Worm (Caenorhabditis elegans) whole organism, L1 larva: Measurements from ENCODE around the gene T05C12.1.

Experiments used
- C16A3.4 ChIP-seq: fragments of 150-350 bp; optimal IDR thresholded peaks from 2 replicates; lab custom pipeline; 2014; ENCODE audit warnings: missing biosample characterization, missing genetic modification characterization
- C34B4.2 ChIP-seq: sonication (generic microtip); optimal IDR thresholded peaks from 2 replicates; lab custom pipeline; 2017; ENCODE audit warnings: mild to moderate bottlenecking, missing genetic modification characterization, missing compliant biosample characterization
- Y116A8C.19 ChIP-seq: sonication (generic microtip); optimal IDR thresholded peaks from 2 replicates; lab custom pipeline; 2016; ENCODE audit warnings: missing compliant biosample characterization, missing genetic modification characterization, borderline replicate concordance
- aha-1 ChIP-seq: fragments of 150-350 bp; optimal IDR thresholded peaks from 2 replicates; lab custom pipeline; 2014; ENCODE audit warnings: missing biosample characterization, missing genetic modification characterization
- alr-1 ChIP-seq: fragments of 200-800 bp; sonication (Bioruptor generic); optimal IDR thresholded peaks from 2 replicates; lab custom pipeline; 2018; ENCODE audit warnings: borderline replicate concordance, mild to moderate bottlenecking, missing genetic modification characterization, missing compliant biosample characterization
- aly-2 ChIP-seq: fragments of 150-350 bp; optimal IDR thresholded peaks from 2 replicates; lab custom pipeline; 2014; ENCODE audit warnings: missing biosample characterization, missing genetic modification characterization
- ama-1 ChIP-seq: fragments of 150-350 bp; optimal IDR thresholded peaks from 2 replicates; lab custom pipeline; 2014
- blmp-1 ChIP-seq: fragments of 150-350 bp; optimal IDR thresholded peaks from 2 replicates; lab custom pipeline; 2014; ENCODE audit warnings: missing biosample characterization, missing genetic modification characterization
- ceh-63 ChIP-seq: fragments of 200-800 bp; sonication (Bioruptor generic); optimal IDR thresholded peaks from 2 replicates; lab custom pipeline; 2018; ENCODE audit warnings: mild to moderate bottlenecking, missing genetic modification characterization, missing compliant biosample characterization
- dpl-1 ChIP-seq, 3 experiments: fragments of 150-350 bp in 2 of 3; sonication (generic microtip) in 1 of 3; optimal IDR thresholded peaks; 2 replicates each; lab custom pipeline; 2014 to 2017; ENCODE audit warnings: missing biosample characterization in 3 of 3, missing genetic modification characterization in 3 of 3, missing genetic modification reagents in 3 of 3
- dsc-1 ChIP-seq: sonication (generic microtip); optimal IDR thresholded peaks from 2 replicates; lab custom pipeline; 2016; ENCODE audit warnings: mild to moderate bottlenecking, missing genetic modification characterization, missing compliant biosample characterization
- efl-3 ChIP-seq: fragments of 200-800 bp; sonication (Bioruptor generic); optimal IDR thresholded peaks from 2 replicates; lab custom pipeline; 2018; ENCODE audit warnings: mild to moderate bottlenecking, missing genetic modification characterization, missing compliant biosample characterization
- egl-13 ChIP-seq: sonication (generic microtip); optimal IDR thresholded peaks from 2 replicates; lab custom pipeline; 2016; ENCODE audit warnings: missing genotype, missing genetic modification reagents, missing genetic modification characterization, missing compliant biosample characterization
- egl-27 ChIP-seq, 2 experiments: fragments of 150-350 bp in 1 of 2; sonication (generic microtip); optimal IDR thresholded peaks; 3 replicates each; lab custom pipeline; 2017 to 2018; ENCODE audit warnings: missing biosample characterization in 2 of 2, missing genetic modification characterization in 2 of 2, missing genetic modification reagents in 2 of 2
- elt-3 ChIP-seq, 6 experiments: fragments of 150-350 bp in 1 of 6; sonication (generic microtip); optimal IDR thresholded peaks; 2 replicates each; lab custom pipeline; 2017 to 2018; ENCODE audit warnings: missing biosample characterization in 6 of 6, missing genetic modification characterization in 6 of 6, inconsistent platforms in 1 of 6
- ets-5 ChIP-seq: fragments of 200-800 bp; sonication (Bioruptor generic); IDR thresholded peaks from 2 replicates; pipeline ENCODE4 v1.3.6; 2022; ENCODE audit warnings: missing genetic modification characterization, missing compliant biosample characterization
- fkh-10 ChIP-seq: sonication (generic microtip); optimal IDR thresholded peaks from 2 replicates; lab custom pipeline; 2017; ENCODE audit warnings: missing biosample characterization, missing genetic modification reagents, missing genetic modification characterization
- fkh-4 ChIP-seq: sonication (generic microtip); optimal IDR thresholded peaks from 2 replicates; lab custom pipeline; 2016; ENCODE audit warnings: missing compliant biosample characterization, missing genetic modification characterization, borderline replicate concordance
- fkh-8 ChIP-seq: sonication (generic microtip); optimal IDR thresholded peaks from 2 replicates; lab custom pipeline; 2016; ENCODE audit warnings: mild to moderate bottlenecking, missing genetic modification characterization, missing compliant biosample characterization
- fos-1 ChIP-seq: fragments of 150-350 bp; optimal IDR thresholded peaks from 2 replicates; lab custom pipeline; 2014; ENCODE audit warnings: missing biosample characterization, missing genetic modification characterization
- hlh-17 ChIP-seq: fragments of 200-800 bp; sonication (Bioruptor generic); optimal IDR thresholded peaks from 2 replicates; lab custom pipeline; 2018; ENCODE audit warnings: missing genetic modification characterization, mild to moderate bottlenecking, missing compliant biosample characterization, moderate library complexity, borderline replicate concordance
- hlh-4 ChIP-seq: sonication (generic microtip); optimal IDR thresholded peaks from 2 replicates; lab custom pipeline; 2016; ENCODE audit warnings: mild to moderate bottlenecking, missing genetic modification characterization, missing compliant biosample characterization
- hpl-2 ChIP-seq: fragments of 150-350 bp; optimal IDR thresholded peaks from 2 replicates; lab custom pipeline; 2014; ENCODE audit warnings: missing biosample characterization, missing genetic modification reagents, missing genetic modification characterization
- irx-1 ChIP-seq: sonication (generic microtip); optimal IDR thresholded peaks from 2 replicates; lab custom pipeline; 2016; ENCODE audit warnings: missing genetic modification characterization, missing compliant biosample characterization
- isw-1 ChIP-seq: fragments of 200-800 bp; sonication (Bioruptor generic); IDR thresholded peaks from 2 replicates; pipeline ENCODE4 v1.3.6; 2022; ENCODE audit warnings: missing genetic modification characterization, missing compliant biosample characterization
- jun-1 ChIP-seq: fragments of 150-350 bp; optimal IDR thresholded peaks from 2 replicates; lab custom pipeline; 2014; ENCODE audit warnings: missing biosample characterization, missing genetic modification reagents, missing genetic modification characterization
- lin-35 ChIP-seq, 2 experiments: fragments of 150-350 bp; optimal IDR thresholded peaks; 2 replicates each; lab custom pipeline; 2014; ENCODE audit warnings: missing biosample characterization in 2 of 2, missing genetic modification characterization in 2 of 2, missing genetic modification reagents in 2 of 2
- lsy-2 ChIP-seq, 2 experiments: fragments of 150-350 bp; optimal IDR thresholded peaks; 2 replicates each; lab custom pipeline; 2014; ENCODE audit warnings: missing biosample characterization in 2 of 2, missing genetic modification characterization in 2 of 2
- mef-2 ChIP-seq: fragments of 150-350 bp; optimal IDR thresholded peaks from 2 replicates; lab custom pipeline; 2014; ENCODE audit warnings: missing biosample characterization, missing genetic modification characterization
- mep-1 ChIP-seq: fragments of 150-350 bp; optimal IDR thresholded peaks from 2 replicates; lab custom pipeline; 2014; ENCODE audit warnings: missing biosample characterization, missing genetic modification characterization
- nhr-11 ChIP-seq: fragments of 150-350 bp; optimal IDR thresholded peaks from 2 replicates; lab custom pipeline; 2014; ENCODE audit warnings: missing biosample characterization, missing genetic modification characterization
- nhr-12 ChIP-seq: sonication (generic microtip); optimal IDR thresholded peaks from 2 replicates; lab custom pipeline; 2017; ENCODE audit warnings: missing biosample characterization, missing genetic modification characterization
- nhr-19 ChIP-seq: fragments of 200-800 bp; sonication (Bioruptor generic); conservative IDR thresholded peaks from 2 replicates; pipeline ENCODE4 v1.3.6; 2022; ENCODE audit warnings: missing genetic modification characterization, missing compliant biosample characterization
- nhr-20 ChIP-seq: sonication (generic microtip); optimal IDR thresholded peaks from 2 replicates; lab custom pipeline; 2016; ENCODE audit warnings: mild to moderate bottlenecking, missing genetic modification characterization, missing compliant biosample characterization
- nhr-47 ChIP-seq: sonication (generic microtip); optimal IDR thresholded peaks from 2 replicates; lab custom pipeline; 2016; ENCODE audit warnings: mild to moderate bottlenecking, missing genetic modification characterization, moderate library complexity, missing compliant biosample characterization
- nhr-71 ChIP-seq: sonication (generic microtip); optimal IDR thresholded peaks from 2 replicates; lab custom pipeline; 2016; ENCODE audit warnings: mild to moderate bottlenecking, missing genetic modification characterization, moderate library complexity, missing compliant biosample characterization
- nhr-76 ChIP-seq: sonication (generic microtip); optimal IDR thresholded peaks from 2 replicates; lab custom pipeline; 2017; ENCODE audit warnings: missing biosample characterization, missing genetic modification characterization
- nhr-85 ChIP-seq: sonication (generic microtip); peaks from one replicate; lab custom pipeline; 2016; ENCODE audit warnings: missing genetic modification characterization, inconsistent platforms, missing compliant biosample characterization
- pax-3 ChIP-seq: fragments of 200-800 bp; sonication (Bioruptor generic); optimal IDR thresholded peaks from 2 replicates; lab custom pipeline; 2018; ENCODE audit warnings: mild to moderate bottlenecking, missing genetic modification characterization, moderate library complexity, missing compliant biosample characterization
- rnt-1 ChIP-seq: sonication (generic microtip); optimal IDR thresholded peaks from 2 replicates; lab custom pipeline; 2016; ENCODE audit warnings: mild to moderate bottlenecking, missing genetic modification characterization, moderate library complexity, missing compliant biosample characterization
- skn-1 ChIP-seq: fragments of 150-350 bp; optimal IDR thresholded peaks from 2 replicates; lab custom pipeline; 2014; ENCODE audit warnings: missing biosample characterization, missing genetic modification characterization
- snpc-4 ChIP-seq: fragments of 150-350 bp; optimal IDR thresholded peaks from 2 replicates; lab custom pipeline; 2014; ENCODE audit warnings: missing biosample characterization, missing genetic modification characterization
- snu-23 ChIP-seq: sonication (generic microtip); optimal IDR thresholded peaks from 2 replicates; lab custom pipeline; 2016; ENCODE audit warnings: missing genetic modification characterization, missing compliant biosample characterization
- sox-4 ChIP-seq: sonication (generic microtip); optimal IDR thresholded peaks from 2 replicates; lab custom pipeline; 2016; ENCODE audit warnings: missing genetic modification characterization, missing compliant biosample characterization
- sptf-1 ChIP-seq: fragments of 150-350 bp; optimal IDR thresholded peaks from 2 replicates; lab custom pipeline; 2014; ENCODE audit warnings: missing biosample characterization, missing genetic modification characterization
- swsn-7 ChIP-seq: sonication (generic microtip); optimal IDR thresholded peaks from 2 replicates; lab custom pipeline; 2016; ENCODE audit warnings: missing genetic modification characterization, missing compliant biosample characterization
- tlp-1 ChIP-seq: fragments of 150-350 bp; optimal IDR thresholded peaks from 2 replicates; lab custom pipeline; 2014; ENCODE audit warnings: missing biosample characterization, missing genetic modification characterization
- vab-15 ChIP-seq: sonication (generic microtip); optimal IDR thresholded peaks from 2 replicates; lab custom pipeline; 2017; ENCODE audit warnings: missing genotype, mild to moderate bottlenecking, missing genetic modification characterization, missing compliant biosample characterization
- xbp-1 ChIP-seq: sonication (generic microtip); optimal IDR thresholded peaks from 2 replicates; lab custom pipeline; 2016; ENCODE audit warnings: missing genetic modification characterization, missing compliant biosample characterization
- zip-4 ChIP-seq: fragments of 200-800 bp; sonication (Bioruptor generic); optimal IDR thresholded peaks from 2 replicates; lab custom pipeline; 2018; ENCODE audit warnings: mild to moderate bottlenecking, missing genetic modification characterization, moderate library complexity, missing compliant biosample characterization
- ztf-4 ChIP-seq: fragments of 150-350 bp; optimal IDR thresholded peaks from 2 replicates; lab custom pipeline; 2014; ENCODE audit warnings: missing biosample characterization, missing genetic modification characterization

T05C12.1 gene

ce11 chrII:8181437-8181836 lies 8.0 kb downstream of the T05C12.1 start, which contains the start of gene dylt-3:
Gene dylt-3, plus strand, starts transcription at chrII:8181737.
- no peak for TF ChIP-seq ceh-63
- no peak for TF ChIP-seq snu-23 (GFP tag; lab: Kevin White, UChicago)
- TF ChIP-seq tlp-1 = no peak
- no peak for TF ChIP-seq pax-3
- TF ChIP-seq, all 84 proteins: peak for 0

DNA sequence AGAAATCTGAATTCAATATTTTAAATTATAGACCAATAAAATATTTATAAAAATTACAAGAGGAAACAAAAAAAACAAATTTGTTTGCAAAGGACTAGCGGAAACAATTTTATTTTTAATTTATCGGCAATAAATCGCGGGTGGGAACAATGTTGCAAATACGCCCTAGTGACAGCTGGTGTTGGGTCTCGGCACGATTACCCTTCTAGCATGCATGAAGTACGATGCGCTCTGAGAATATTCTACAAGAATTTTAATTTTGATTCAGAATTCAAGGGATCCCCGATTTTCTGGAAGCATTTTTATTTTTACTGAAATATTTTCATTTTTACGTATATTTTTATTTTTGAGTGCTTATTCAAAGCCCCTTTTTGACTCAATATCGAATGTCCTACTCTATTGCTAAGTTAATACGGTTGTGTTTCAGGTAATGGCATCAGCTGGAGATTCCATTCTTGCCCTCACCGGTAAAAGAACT lies 11.6 kb downstream of the T05C12.1 start, which contains the start of the genes mig-5 and cct-1:
Gene mig-5 (minus strand): TSS at position 8 of the 478 bp plus-strand sequence.
Gene cct-1 (plus strand): TSS at position 428 of the 478 bp plus-strand sequence.
- TF ChIP-seq rnt-1 (tag; lab: Kevin White, UChicago) = peak; percentile 98
- no peak for TF ChIP-seq hlh-17 (GFP tag; lab: Kevin White, UChicago)
- peak; percentile 89 for TF ChIP-seq ama-1 (lab: Kevin White, UChicago)
- peak; percentile 95 for TF ChIP-seq fos-1 (tag; lab: Kevin White, UChicago)
- TF ChIP-seq jun-1 (tag; lab: Kevin White, UChicago) = peak; percentile 96
- TF ChIP-seq snpc-4 (tag; lab: Kevin White, UChicago) = peak; percentile 91
- peak; percentile 99 for TF ChIP-seq mep-1
- TF ChIP-seq pax-3 = peak; percentile 91
- peak; percentile 92 for TF ChIP-seq blmp-1 (tag; lab: Kevin White, UChicago)
- peak; percentile 95 for TF ChIP-seq hpl-2 (GFP tag; lab: Kevin White, UChicago)
- TF ChIP-seq C34B4.2 (tag; lab: Kevin White, UChicago) = peak; percentile 71
- TF ChIP-seq sptf-1 (tag; lab: Kevin White, UChicago) = no peak
- TF ChIP-seq lsy-2 (tag; optimal IDR thresholded peaks at IDR 0.05; lab: Kevin White, UChicago) = peak; percentile 100
- TF ChIP-seq nhr-71 (tag; lab: Kevin White, UChicago) = peak; percentile 99
- TF ChIP-seq tlp-1 = no peak
- TF ChIP-seq nhr-11 (tag; lab: Kevin White, UChicago) = peak; percentile 98
- TF ChIP-seq isw-1 (GFP tag; lab: Robert Waterston, UW) = peak; percentile 99
- no peak for TF ChIP-seq alr-1
- TF ChIP-seq swsn-7 (tag; lab: Kevin White, UChicago) = peak; percentile 98
- TF ChIP-seq nhr-85 (tag; lab: Kevin White, UChicago) = peak; percentile 99
- TF ChIP-seq dpl-1 (GFP tag; optimal IDR thresholded peaks at IDR 0.05; lab: Kevin White, UChicago) = peak; percentile 87 to 93 (median 89)
- TF ChIP-seq egl-13 (tag; lab: Kevin White, UChicago) = peak; percentile 97
- TF ChIP-seq snu-23 (GFP tag; lab: Kevin White, UChicago) = peak; percentile 99
- peak; percentile 99 for TF ChIP-seq dsc-1
- peak; percentile 98 for TF ChIP-seq nhr-19 (GFP tag; lab: Robert Waterston, UW)
- TF ChIP-seq vab-15 (tag; lab: Kevin White, UChicago) = peak; percentile 94
- TF ChIP-seq aha-1 = peak; percentile 78
- peak; percentile 98 for TF ChIP-seq xbp-1 (tag; lab: Kevin White, UChicago)
- peak; percentile 49 for TF ChIP-seq nhr-12 (tag; lab: Kevin White, UChicago)
- TF ChIP-seq irx-1 (tag; lab: Kevin White, UChicago) = peak; percentile 97
- peak; percentile 92 to 94 for TF ChIP-seq lin-35 (GFP tag; optimal IDR thresholded peaks at IDR 0.05; lab: Kevin White, UChicago)
- TF ChIP-seq ets-5 = no peak
- TF ChIP-seq fkh-4 (tag; lab: Kevin White, UChicago) = peak; percentile 91
- peak; percentile 98 for TF ChIP-seq C16A3.4
- TF ChIP-seq skn-1 (tag; lab: Kevin White, UChicago) = peak; percentile 97
- peak; percentile 91 for TF ChIP-seq zip-4
- peak; percentile 99 for TF ChIP-seq nhr-47 (tag; lab: Kevin White, UChicago)
- peak; percentile 99 for TF ChIP-seq nhr-20
- TF ChIP-seq egl-27 (tag; optimal IDR thresholded peaks at IDR 0.05; lab: Kevin White, UChicago) = peak; percentile 73 to 88
- TF ChIP-seq elt-3 (tag; optimal IDR thresholded peaks at IDR 0.05; lab: Kevin White, UChicago) = peak in 5 of 6 experiments; percentile 63 to 99 (median 91)
- peak; percentile 94 for TF ChIP-seq sox-4
- no peak for TF ChIP-seq Y116A8C.19 (tag; lab: Kevin White, UChicago)
- peak; percentile 98 for TF ChIP-seq fkh-8 (tag; lab: Kevin White, UChicago)
- TF ChIP-seq mef-2 = peak; percentile 85
- TF ChIP-seq aly-2 (tag; lab: Kevin White, UChicago) = peak; percentile 98
- TF ChIP-seq nhr-76 (tag; lab: Kevin White, UChicago) = peak; percentile 34
- peak; percentile 84 for TF ChIP-seq fkh-10 (GFP tag; lab: Kevin White, UChicago)
- TF ChIP-seq ztf-4 (tag; lab: Kevin White, UChicago) = peak; percentile 95
- TF ChIP-seq efl-3 = peak; percentile 81
- TF ChIP-seq hlh-4 (tag; lab: Kevin White, UChicago) = peak; percentile 12
